Worm (Caenorhabditis elegans): ENCODE data around the gene R06F6.12.

Gene R06F6.12

DNA sequence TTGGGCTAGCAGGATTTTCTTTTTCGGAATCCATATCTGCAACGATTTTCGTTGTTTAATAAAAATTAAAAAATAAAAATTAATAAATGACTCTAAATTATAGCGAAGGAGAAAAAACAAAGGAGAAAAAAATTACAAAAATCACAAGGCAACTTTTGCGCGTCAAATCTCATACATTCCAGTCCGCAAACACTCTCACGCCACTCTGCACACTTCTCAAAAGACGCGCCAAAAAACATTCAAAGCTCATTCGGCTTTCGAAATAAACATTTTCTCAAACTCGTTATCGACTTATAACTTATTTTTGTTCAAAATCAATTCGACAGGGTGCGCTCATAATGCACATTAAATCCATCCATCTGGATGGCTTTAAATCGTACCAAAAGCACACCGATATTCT lies at the start of gene R06F6.12, which contains the start of gene mix-1:
Gene R06F6.12 (minus strand): TSS at position 36 of the 400 bp plus-strand sequence.
Gene mix-1 (plus strand): TSS at position 201 of the 400 bp plus-strand sequence.
- no peak for TF ChIP-seq hlh-17 (GFP tag; optimal IDR thresholded peaks at IDR 0.05; ENCODE audit: borderline replicate concordance)
- TF ChIP-seq nhr-19 (GFP tag; conservative IDR thresholded peaks at IDR 0.05), result peak; percentile 37; the same call in 1 of the 2 replicates
- peak; percentile 79 to 82 for TF ChIP-seq lsy-2 (tag; optimal IDR thresholded peaks at IDR 0.05)
- peak in 1 of 2 experiments; percentile 35 for TF ChIP-seq mdl-1 (tag; optimal IDR thresholded peaks at IDR 0.05)
- TF ChIP-seq irx-1 (tag; optimal IDR thresholded peaks at IDR 0.05), result peak; percentile 9
- peak; percentile 47 for TF ChIP-seq xbp-1 (tag; optimal IDR thresholded peaks at IDR 0.05)
- peak; percentile 49 for TF ChIP-seq lin-13 (GFP tag; optimal IDR thresholded peaks at IDR 0.05)
- TF ChIP-seq F16B12.6 (tag; optimal IDR thresholded peaks at IDR 0.05), result peak; percentile 98
- no peak for TF ChIP-seq alr-1 (tag; optimal IDR thresholded peaks at IDR 0.05; ENCODE audit: borderline replicate concordance)
- peak; percentile 24 for TF ChIP-seq unc-86 (tag; optimal IDR thresholded peaks at IDR 0.05)
- TF ChIP-seq rnt-1 (tag; optimal IDR thresholded peaks at IDR 0.05), result peak; percentile 80
- peak; percentile 50 for TF ChIP-seq dsc-1 (tag; optimal IDR thresholded peaks at IDR 0.05)
- TF ChIP-seq fkh-10 (GFP tag; optimal IDR thresholded peaks at IDR 0.05), result no peak
- TF ChIP-seq ztf-4 (tag; optimal IDR thresholded peaks at IDR 0.05), result no peak
- TF ChIP-seq nhr-84 (tag; optimal IDR thresholded peaks at IDR 0.05), result no peak
- TF ChIP-seq nhr-71 (tag; optimal IDR thresholded peaks at IDR 0.05), result peak; percentile 73
- TF ChIP-seq nhr-47 (tag; optimal IDR thresholded peaks at IDR 0.05), result peak; percentile 75
- TF ChIP-seq lin-14 (GFP tag; optimal IDR thresholded peaks at IDR 0.05), result peak; percentile 42
- no peak for TF ChIP-seq isw-1 (GFP tag; IDR thresholded peaks at IDR 0.05)
- no peak for TF ChIP-seq sup-37 (GFP tag; optimal IDR thresholded peaks at IDR 0.05)
- TF ChIP-seq unc-130 (tag; optimal IDR thresholded peaks at IDR 0.05), result peak; percentile 74
- no peak for TF ChIP-seq nhr-11 (tag; optimal IDR thresholded peaks at IDR 0.05)
- TF ChIP-seq tbx-2 (tag; optimal IDR thresholded peaks at IDR 0.05), result peak; percentile 44
- peak; percentile 79 to 92 for TF ChIP-seq lin-35 (GFP tag; optimal IDR thresholded peaks at IDR 0.05)
- TF ChIP-seq jun-1 (tag; optimal IDR thresholded peaks at IDR 0.05), result no peak
- TF ChIP-seq mep-1 (tag; optimal IDR thresholded peaks at IDR 0.05), result peak; percentile 86
- peak; percentile 84 to 89 (median 89) for TF ChIP-seq dpl-1 (GFP tag; optimal IDR thresholded peaks at IDR 0.05)
- TF ChIP-seq swsn-7 (tag; optimal IDR thresholded peaks at IDR 0.05), result peak; percentile 52
- TF ChIP-seq elt-2 (tag; optimal IDR thresholded peaks at IDR 0.05), result no peak
- TF ChIP-seq fkh-4 (tag; optimal IDR thresholded peaks at IDR 0.05; ENCODE audit: borderline replicate concordance), result no peak
- no peak for TF ChIP-seq aha-1 (tag; optimal IDR thresholded peaks at IDR 0.05)
- no peak for TF ChIP-seq fkh-8 (tag; optimal IDR thresholded peaks at IDR 0.05)
- peak; percentile 36 for TF ChIP-seq aly-2 (tag; optimal IDR thresholded peaks at IDR 0.05)
- TF ChIP-seq unc-62 (GFP tag; optimal IDR thresholded peaks at IDR 0.05), result no peak
- no peak for TF ChIP-seq lir-3 (tag; optimal IDR thresholded peaks at IDR 0.05; ENCODE audit: poor library complexity)
- TF ChIP-seq nhr-20 (tag; optimal IDR thresholded peaks at IDR 0.05), result peak; percentile 46
- peak in 1 of 6 experiments; percentile 15 for TF ChIP-seq elt-3 (tag; optimal IDR thresholded peaks at IDR 0.05)
- peak; percentile 25 for TF ChIP-seq skn-1 (tag; optimal IDR thresholded peaks at IDR 0.05)
- peak; percentile 53 for TF ChIP-seq blmp-1 (tag; optimal IDR thresholded peaks at IDR 0.05)
- TF ChIP-seq vab-15 (tag; optimal IDR thresholded peaks at IDR 0.05), result no peak
- peak; percentile 47 for TF ChIP-seq lin-15B (tag; optimal IDR thresholded peaks at IDR 0.05)
- TF ChIP-seq C16A3.4 (tag; optimal IDR thresholded peaks at IDR 0.05), result peak; percentile 55
- TF ChIP-seq ceh-82 (tag; optimal IDR thresholded peaks at IDR 0.05), result peak; percentile 49 to 60 (median 50)
- peak; percentile 80 to 89 for TF ChIP-seq efl-1 (optimal IDR thresholded peaks at IDR 0.05)
- peak; percentile 86 to 98 for TF ChIP-seq efl-1 (GFP tag; optimal IDR thresholded peaks at IDR 0.05 in 1 of 2)
- TF ChIP-seq nhr-237 (tag; optimal IDR thresholded peaks at IDR 0.05), result no peak
- TF ChIP-seq ama-1 (optimal IDR thresholded peaks at IDR 0.05), result no peak
- peak; percentile 18 for TF ChIP-seq nhr-90 (tag; optimal IDR thresholded peaks at IDR 0.05; ENCODE audit: poor library complexity)
- no peak for TF ChIP-seq ceh-63 (GFP tag; optimal IDR thresholded peaks at IDR 0.05)
- peak; percentile 70 for TF ChIP-seq nhr-85 (tag)
- peak; percentile 78 for TF ChIP-seq C04F5.9 (tag; optimal IDR thresholded peaks at IDR 0.05)
- TF ChIP-seq snu-23 (GFP tag; optimal IDR thresholded peaks at IDR 0.05), result peak; percentile 72
- TF ChIP-seq fos-1 (tag; optimal IDR thresholded peaks at IDR 0.05), result peak; percentile 0
- TF ChIP-seq unc-98 (GFP tag; IDR thresholded peaks at IDR 0.05), result no peak

Data from whole organism, L1 larva.